Fruit fly (Drosophila melanogaster): Measurements from ENCODE around the gene CG45081.

The CG45081 gene

DNA sequence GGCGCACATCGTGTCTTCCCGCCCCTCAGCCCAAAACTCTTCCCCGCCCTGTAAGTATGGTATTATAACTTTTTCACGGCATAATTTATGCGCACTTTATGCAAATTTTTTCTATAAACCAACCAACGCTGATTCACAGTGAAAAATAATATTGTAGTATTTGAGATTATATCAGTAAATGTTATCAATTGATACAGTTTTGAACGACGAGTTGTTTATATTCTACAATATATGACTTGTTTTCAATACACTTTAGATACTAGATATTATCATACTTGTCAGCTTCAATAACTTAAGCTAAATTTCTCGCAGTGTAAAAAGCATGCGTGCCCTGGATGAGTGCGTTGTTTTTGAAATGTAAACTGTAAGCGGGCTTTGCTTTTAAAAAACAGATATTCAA, 49.5 kb upstream of the CG45081 start (continued):
- TF ChIP-seq Hr38 (GFP tag; optimal IDR thresholded peaks at IDR 0.05) (no peak), CG32006 (GFP tag; optimal IDR thresholded peaks at IDR 0.05) (peak; percentile 24), CG10669 (GFP tag; optimal IDR thresholded peaks at IDR 0.05) (no peak), fd59A (GFP tag; optimal IDR thresholded peaks at IDR 0.05) (no peak), CG6276 (GFP tag; optimal IDR thresholded peaks at IDR 0.05) (no peak), lz (GFP tag; optimal IDR thresholded peaks at IDR 0.05) (no peak), esn (GFP tag; optimal IDR thresholded peaks at IDR 0.05) (no peak), CG4318 (GFP tag; optimal IDR thresholded peaks at IDR 0.05) (no peak), Smox (GFP tag; optimal IDR thresholded peaks at IDR 0.05) (no peak), salr (GFP tag; optimal IDR thresholded peaks at IDR 0.05) (no peak)

- TF ChIP-seq eg (GFP tag; IDR thresholded peaks at IDR 0.05), result no peak
- TF ChIP-seq CG1621 (tag; optimal IDR thresholded peaks at IDR 0.05), result no peak
- no peak for TF ChIP-seq CG34406 (GFP tag; optimal IDR thresholded peaks at IDR 0.05)
- no peak for TF ChIP-seq CG31627 (GFP tag; optimal IDR thresholded peaks at IDR 0.05)
- no peak for TF ChIP-seq CG16779 (tag; optimal IDR thresholded peaks at IDR 0.05)
- TF ChIP-seq lz (GFP tag; optimal IDR thresholded peaks at IDR 0.05), result no peak
- no peak for TF ChIP-seq CG4318 (GFP tag; optimal IDR thresholded peaks at IDR 0.05)
- peak; percentile 38 for TF ChIP-seq fkh (GFP tag; optimal IDR thresholded peaks at IDR 0.05)
- no peak for TF ChIP-seq Hr39 (GFP tag; optimal IDR thresholded peaks at IDR 0.05)
- no peak for TF ChIP-seq svp (GFP tag)
- no peak for TF ChIP-seq CG32006 (GFP tag; optimal IDR thresholded peaks at IDR 0.05)
- TF ChIP-seq CG7368 (GFP tag; optimal IDR thresholded peaks at IDR 0.05), result no peak
- TF ChIP-seq Sox102F (GFP tag; optimal IDR thresholded peaks at IDR 0.05), result no peak
- no peak for TF ChIP-seq net (GFP tag; optimal IDR thresholded peaks at IDR 0.05)
- peak; percentile 16 for TF ChIP-seq CG8319 (GFP tag; optimal IDR thresholded peaks at IDR 0.05)
- TF ChIP-seq Lpt (GFP tag; optimal IDR thresholded peaks at IDR 0.05), result no peak
- TF ChIP-seq Hr38 (GFP tag; optimal IDR thresholded peaks at IDR 0.05), result no peak
These were observed 44.4 kb upstream of the CG45081 start for dm6 chr3L:19221455-19221854.

DNA sequence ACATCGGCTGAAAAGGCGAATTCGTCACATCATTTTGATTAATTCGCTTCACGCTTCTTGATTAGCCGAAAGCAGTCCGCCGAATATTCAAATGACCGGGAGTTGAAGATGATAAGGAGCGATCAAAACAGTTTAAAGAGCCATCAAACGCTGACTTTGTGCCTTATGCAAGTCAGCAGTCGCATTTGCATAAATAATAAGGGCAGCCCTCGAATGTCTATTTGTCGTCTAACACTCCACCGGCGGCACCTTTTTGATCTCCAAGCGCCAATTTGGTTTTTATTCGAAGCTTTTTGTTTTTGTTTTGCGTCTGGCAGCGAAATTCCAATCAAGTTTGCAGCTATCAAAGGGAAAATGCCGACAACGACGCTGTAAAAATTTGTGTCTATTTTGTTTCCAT, 40.2 kb upstream of the CG45081 start:
- TF ChIP-seq CG4318 (GFP tag; optimal IDR thresholded peaks at IDR 0.05) (no peak), fkh (GFP tag; optimal IDR thresholded peaks at IDR 0.05) (no peak)

- no peak for TF ChIP-seq Blimp-1 (GFP tag; optimal IDR thresholded peaks at IDR 0.05)
- TF ChIP-seq Eip93F (GFP tag; optimal IDR thresholded peaks at IDR 0.05), result no peak
- TF ChIP-seq Eip78C (GFP tag), result no peak
- TF ChIP-seq CG9139 (GFP tag; optimal IDR thresholded peaks at IDR 0.05), result no peak
- TF ChIP-seq CG11294 (GFP tag; IDR thresholded peaks at IDR 0.05), result no peak
- TF ChIP-seq Lpt (GFP tag; optimal IDR thresholded peaks at IDR 0.05), result no peak
- no peak for TF ChIP-seq net (GFP tag; optimal IDR thresholded peaks at IDR 0.05)
- TF ChIP-seq CG8319 (GFP tag; optimal IDR thresholded peaks at IDR 0.05), result no peak
- TF ChIP-seq Hr38 (GFP tag; optimal IDR thresholded peaks at IDR 0.05), result no peak
- TF ChIP-seq CG6808 (GFP tag; optimal IDR thresholded peaks at IDR 0.05), result no peak
- no peak for TF ChIP-seq Ets21C (GFP tag; optimal IDR thresholded peaks at IDR 0.05)
- TF ChIP-seq svp (GFP tag), result no peak
- no peak for TF ChIP-seq esn (GFP tag; optimal IDR thresholded peaks at IDR 0.05)
- TF ChIP-seq CG8119 (GFP tag; IDR thresholded peaks at IDR 0.05), result no peak
- no peak for TF ChIP-seq Ets96B (tag; optimal IDR thresholded peaks at IDR 0.05)
These were observed 37.5 kb upstream of the CG45081 start for dm6 chr3L:19228371-19228817.

DNA sequence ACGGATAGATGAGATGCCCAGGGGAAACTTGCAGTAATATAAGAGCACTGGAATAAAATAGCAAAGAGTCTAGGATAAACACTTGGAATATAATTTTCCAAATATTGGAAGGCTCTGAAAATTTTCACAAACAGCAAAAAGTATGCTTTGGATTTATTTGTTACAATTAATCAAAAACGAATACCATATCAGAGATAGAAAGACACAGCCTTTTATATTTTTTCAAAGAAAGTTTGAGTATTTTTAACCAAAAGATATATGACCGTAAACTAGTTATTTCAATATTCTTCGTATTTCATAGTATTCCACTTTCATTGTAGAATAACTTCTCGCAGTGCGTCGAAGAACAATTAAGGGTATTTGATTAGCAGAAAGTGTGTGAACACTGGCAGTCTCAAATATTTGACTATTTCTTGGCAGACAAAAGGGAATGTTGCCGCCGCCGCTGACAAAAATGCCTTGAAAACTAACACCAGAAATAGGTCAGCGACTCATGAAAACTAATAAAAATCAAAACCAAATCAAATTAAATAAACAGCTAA, 36.9 kb upstream of the CG45081 start:
- TF ChIP-seq Met (GFP tag; optimal IDR thresholded peaks at IDR 0.05) (no peak), achi (GFP tag; optimal IDR thresholded peaks at IDR 0.05) (no peak), CG16779 (tag; optimal IDR thresholded peaks at IDR 0.05) (no peak)

All from whole organism, prepupa.